Fruit fly (Drosophila melanogaster) whole organism, embryonic: ENCODE results near the gene CG31637.
A peak's percentile ranks its signal among the peaks of the same experiment; 100 is the strongest.

Experiments
- BtbVII ChIP-seq: fragments of 200-800 bp; sonication (Bioruptor generic); optimal IDR thresholded peaks from 3 replicates; lab custom pipeline; 2017; ENCODE audit warnings: missing biosample characterization, mild to moderate bottlenecking, missing genetic modification characterization
- Bteb2 ChIP-seq: fragments of 200-800 bp; sonication (Bioruptor generic); optimal IDR thresholded peaks from 2 replicates; lab custom pipeline; 2016; ENCODE audit warnings: missing biosample characterization, missing genetic modification characterization
- CG10147 ChIP-seq: fragments of 200-800 bp; sonication (Bioruptor generic); optimal IDR thresholded peaks from 2 replicates; lab custom pipeline; 2019; ENCODE audit warnings: missing biosample characterization, mild to moderate bottlenecking, missing genetic modification characterization, moderate library complexity
- CG13287 ChIP-seq: fragments of 200-800 bp; sonication (Bioruptor generic); IDR thresholded peaks from 2 replicates; pipeline ENCODE4 v1.3.6; 2022; ENCODE audit warnings: missing biosample characterization, missing genetic modification characterization; ENCODE audit not compliant: partially characterized antibody
- CG13296 ChIP-seq: fragments of 200-800 bp; sonication (Bioruptor generic); optimal IDR thresholded peaks from 3 replicates; lab custom pipeline; 2018; ENCODE audit warnings: missing biosample characterization, mild to moderate bottlenecking, missing genetic modification characterization
- CG13894 ChIP-seq: fragments of 200-800 bp; sonication (Bioruptor generic); optimal IDR thresholded peaks from 3 replicates; lab custom pipeline; 2018; ENCODE audit warnings: missing biosample characterization, mild to moderate bottlenecking, missing genetic modification characterization, moderate library complexity
- CG15601 ChIP-seq: fragments of 200-800 bp; sonication (Bioruptor generic); optimal IDR thresholded peaks from 3 replicates; lab custom pipeline; 2019; ENCODE audit warnings: missing biosample characterization, mild to moderate bottlenecking, missing genetic modification characterization, moderate library complexity
- CG16813 ChIP-seq: fragments of 200-800 bp; sonication (Bioruptor generic); IDR thresholded peaks from 3 replicates; pipeline ENCODE4 v1.3.6; 2022; ENCODE audit warnings: missing biosample characterization, missing genetic modification characterization; ENCODE audit not compliant: partially characterized antibody
- CG17361 ChIP-seq: fragments of 200-800 bp; sonication (Bioruptor generic); IDR thresholded peaks from 3 replicates; pipeline ENCODE4 v1.3.6; 2022; ENCODE audit warnings: missing biosample characterization, missing genetic modification characterization
- CG18599 ChIP-seq: fragments of 200-800 bp; sonication (Bioruptor generic); optimal IDR thresholded peaks from 3 replicates; lab custom pipeline; 2017; ENCODE audit warnings: missing biosample characterization, missing genetic modification characterization, mild to moderate bottlenecking, moderate library complexity, missing genetic modification reagents
- CG2199 ChIP-seq: fragments of 200-800 bp; sonication (Bioruptor generic); IDR thresholded peaks from 3 replicates; pipeline ENCODE4 v1.3.6; 2022; ENCODE audit warnings: missing biosample characterization, missing genetic modification characterization
- CG32532 ChIP-seq: fragments of 200-800 bp; sonication (Bioruptor generic); IDR thresholded peaks from 2 replicates; pipeline ENCODE4 v1.3.6; 2022; ENCODE audit warnings: missing biosample characterization, missing genetic modification characterization
- CG34422 ChIP-seq: fragments of 200-800 bp; sonication (Bioruptor generic); IDR thresholded peaks from 3 replicates; pipeline ENCODE4 v1.3.6; 2022; ENCODE audit warnings: missing biosample characterization, missing genetic modification characterization
- CG3847 ChIP-seq: fragments of 200-800 bp; sonication (Bioruptor generic); IDR thresholded peaks from 2 replicates; pipeline ENCODE4 v1.3.6; 2022; ENCODE audit warnings: missing biosample characterization, missing genetic modification characterization
- CG4707 ChIP-seq: fragments of 200-800 bp; sonication (Bioruptor generic); optimal IDR thresholded peaks from 2 replicates; lab custom pipeline; 2018; ENCODE audit warnings: missing biosample characterization, mild to moderate bottlenecking, missing genetic modification characterization, moderate library complexity
- CG4854 ChIP-seq: fragments of 200-800 bp; sonication (Bioruptor generic); optimal IDR thresholded peaks from 2 replicates; lab custom pipeline; 2016; ENCODE audit warnings: missing biosample characterization, missing genetic modification characterization, inconsistent platforms
- CG6654 ChIP-seq: fragments of 200-800 bp; sonication (Bioruptor generic); optimal IDR thresholded peaks from 2 replicates; lab custom pipeline; 2017; ENCODE audit warnings: missing biosample characterization, mild to moderate bottlenecking, missing genetic modification characterization
- CG6791 ChIP-seq: fragments of 200-800 bp; sonication (Bioruptor generic); IDR thresholded peaks from 3 replicates; pipeline ENCODE4 v1.3.6; 2022; ENCODE audit warnings: missing biosample characterization, missing genetic modification characterization; ENCODE audit not compliant: partially characterized antibody
- CG7271 ChIP-seq: fragments of 200-800 bp; sonication (Bioruptor generic); optimal IDR thresholded peaks from 2 replicates; lab custom pipeline; 2018; ENCODE audit warnings: missing biosample characterization, mild to moderate bottlenecking, missing genetic modification characterization, moderate library complexity
- CG7357 ChIP-seq: fragments of 200-800 bp; sonication (Bioruptor generic); IDR thresholded peaks from 3 replicates; pipeline ENCODE4 v1.3.6; 2022; ENCODE audit warnings: missing biosample characterization, missing genetic modification characterization
- CG7987 ChIP-seq: fragments of 200-800 bp; sonication (Bioruptor generic); optimal IDR thresholded peaks from 2 replicates; lab custom pipeline; 2018; ENCODE audit warnings: missing biosample characterization, mild to moderate bottlenecking, missing genetic modification characterization, moderate library complexity
- CG8089 ChIP-seq: fragments of 200-800 bp; sonication (Bioruptor generic); optimal IDR thresholded peaks from 3 replicates; lab custom pipeline; 2016; ENCODE audit warnings: missing biosample characterization, missing genetic modification characterization
- CG9932 ChIP-seq: fragments of 200-800 bp; sonication (Bioruptor generic); IDR thresholded peaks from 2 replicates; pipeline ENCODE4 v1.3.6; 2022; ENCODE audit warnings: missing biosample characterization, missing genetic modification characterization
- CoRest ChIP-seq: fragments of 200-800 bp; sonication (Bioruptor generic); optimal IDR thresholded peaks from 3 replicates; lab custom pipeline; 2018; ENCODE audit warnings: missing biosample characterization, mild to moderate bottlenecking, missing genetic modification characterization, moderate library complexity
- Dek ChIP-seq: fragments of 200-800 bp; sonication (Bioruptor generic); optimal IDR thresholded peaks from 3 replicates; lab custom pipeline; 2019; ENCODE audit warnings: missing biosample characterization, mild to moderate bottlenecking, missing genetic modification characterization, moderate library complexity
- Eip74EF ChIP-seq, 2 experiments: fragments of 200-800 bp in 1 of 2; fragments of >200 bp in 1 of 2; sonication (Bioruptor generic) in 1 of 2; optimal IDR thresholded peaks; 2 replicates each; lab custom pipeline; 2017 to 2019; ENCODE audit warnings: missing biosample characterization in 2 of 2, missing genetic modification characterization in 2 of 2, mild to moderate bottlenecking in 1 of 2, moderate library complexity in 1 of 2
- Ets65A ChIP-seq: fragments of 200-800 bp; sonication (Bioruptor generic); peaks from one replicate; lab custom pipeline; 2016; ENCODE audit warnings: missing biosample characterization, missing genetic modification characterization
- Ets97D ChIP-seq: fragments of 200-800 bp; sonication (Bioruptor generic); optimal IDR thresholded peaks from 3 replicates; lab custom pipeline; 2016; ENCODE audit warnings: missing biosample characterization, missing genetic modification characterization
- Fer3 ChIP-seq: fragments of 200-800 bp; sonication (Bioruptor generic); optimal IDR thresholded peaks from 2 replicates; lab custom pipeline; 2018; ENCODE audit warnings: missing biosample characterization, mild to moderate bottlenecking, missing genetic modification characterization, moderate library complexity
- MESR4 ChIP-seq: fragments of 200-800 bp; sonication (Bioruptor generic); optimal IDR thresholded peaks from 2 replicates; lab custom pipeline; 2018; ENCODE audit warnings: missing biosample characterization, mild to moderate bottlenecking, missing genetic modification characterization, moderate library complexity
- NfI ChIP-seq: fragments of 200-800 bp; sonication (Bioruptor generic); optimal IDR thresholded peaks from 3 replicates; lab custom pipeline; 2018; ENCODE audit warnings: missing biosample characterization, mild to moderate bottlenecking, missing genetic modification characterization, moderate library complexity
- Opbp ChIP-seq: fragments of 200-800 bp; sonication (Bioruptor generic); IDR thresholded peaks from 3 replicates; pipeline ENCODE4 v1.3.6; 2022; ENCODE audit warnings: missing biosample characterization, missing genetic modification characterization; ENCODE audit not compliant: partially characterized antibody
- amos ChIP-seq: fragments of 200-800 bp; sonication (Bioruptor generic); IDR thresholded peaks from 2 replicates; pipeline ENCODE4 v1.3.6; 2022; ENCODE audit warnings: missing biosample characterization, missing genetic modification characterization; ENCODE audit not compliant: partially characterized antibody
- chinmo ChIP-seq: fragments of 200-800 bp; sonication (Bioruptor generic); IDR thresholded peaks from 4 replicates; pipeline ENCODE4 v1.3.6; 2022; ENCODE audit warnings: missing biosample characterization, missing genetic modification characterization; ENCODE audit not compliant: partially characterized antibody
- dan ChIP-seq: fragments of 200-800 bp; sonication (Bioruptor generic); IDR thresholded peaks from 2 replicates; pipeline ENCODE4 v1.3.6; 2022; ENCODE audit warnings: missing biosample characterization, missing genetic modification characterization
- esg ChIP-seq: fragments of 200-800 bp; sonication (Bioruptor generic); conservative IDR thresholded peaks from 2 replicates; pipeline ENCODE4 v1.3.6; 2022; ENCODE audit warnings: missing biosample characterization, missing genetic modification characterization
- ewg ChIP-seq: fragments of 200-800 bp; sonication (Bioruptor generic); optimal IDR thresholded peaks from 3 replicates; lab custom pipeline; 2017; ENCODE audit warnings: mild to moderate bottlenecking, missing biosample characterization, missing genetic modification reagents, missing genetic modification characterization
- exex ChIP-seq: fragments of 200-800 bp; sonication (Bioruptor generic); optimal IDR thresholded peaks from 4 replicates; lab custom pipeline; 2018; ENCODE audit warnings: missing biosample characterization, mild to moderate bottlenecking, missing genetic modification characterization, moderate library complexity
- hkb ChIP-seq, 2 experiments: fragments of 200-800 bp in 1 of 2; fragments of >200 bp in 1 of 2; sonication (Bioruptor generic) in 1 of 2; IDR thresholded peaks in 1 of 2; optimal IDR thresholded peaks in 1 of 2; 2 replicates each; pipeline versions ENCODE4 v1.3.6 to Lab custom; 2017 to 2022; ENCODE audit warnings: missing biosample characterization in 1 of 2, missing genetic modification characterization in 1 of 2
- insv ChIP-seq, 2 experiments: fragments of 200-800 bp; sonication (Bioruptor generic); optimal IDR thresholded peaks; 3 replicates each; lab custom pipeline; 2016 to 2018; ENCODE audit warnings: missing biosample characterization in 2 of 2, missing genetic modification characterization in 2 of 2
- kah ChIP-seq: fragments of 200-800 bp; sonication (Bioruptor generic); optimal IDR thresholded peaks from 2 replicates; lab custom pipeline; 2018; ENCODE audit warnings: missing biosample characterization, mild to moderate bottlenecking, missing genetic modification characterization
- lbe ChIP-seq: fragments of 200-800 bp; sonication (Bioruptor generic); optimal IDR thresholded peaks from 2 replicates; lab custom pipeline; 2016; ENCODE audit warnings: missing biosample characterization, mild to moderate bottlenecking, missing genetic modification characterization
- nmo ChIP-seq: fragments of 200-800 bp; sonication (Bioruptor generic); optimal IDR thresholded peaks from 2 replicates; lab custom pipeline; 2018; ENCODE audit warnings: missing biosample characterization, mild to moderate bottlenecking, missing genetic modification characterization, moderate library complexity
- sd ChIP-seq: fragments of 200-800 bp; sonication (Bioruptor generic); optimal IDR thresholded peaks from 3 replicates; lab custom pipeline; 2018; ENCODE audit warnings: missing biosample characterization, mild to moderate bottlenecking, missing genetic modification characterization, moderate library complexity
- slou ChIP-seq: fragments of 200-800 bp; sonication (Bioruptor generic); optimal IDR thresholded peaks from 3 replicates; lab custom pipeline; 2016; ENCODE audit warnings: missing biosample characterization, missing genetic modification characterization
- tna ChIP-seq: fragments of 200-800 bp; sonication (Bioruptor generic); IDR thresholded peaks from 2 replicates; pipeline ENCODE4 v1.3.6; 2022; ENCODE audit warnings: missing biosample characterization, missing genetic modification characterization; ENCODE audit not compliant: partially characterized antibody
- zf30C ChIP-seq: fragments of 200-800 bp; sonication (Bioruptor generic); optimal IDR thresholded peaks from 3 replicates; lab custom pipeline; 2018; ENCODE audit warnings: missing biosample characterization, mild to moderate bottlenecking, missing genetic modification characterization

Gene CG31637

dm6 chr2L:6498448-6498847, at the start of gene CG31637 (continued):
- TF ChIP-seq CG9932 (GFP tag; lab: Robert Waterston, UW) = 0 out of 2 replicates have a peak, but pooled peaks have one; percentile 9
- TF ChIP-seq ewg (GFP tag; lab: Kevin White, UChicago) = peak; percentile 19
- TF ChIP-seq Dek (tag; lab: Kevin White, UChicago) = peak; percentile 40
- TF ChIP-seq MESR4 (GFP tag; lab: Kevin White, UChicago) = peak; percentile 81
- TF ChIP-seq CG8089 (GFP tag; lab: Kevin White, UChicago) = peak; percentile 2
- TF ChIP-seq tna (GFP tag; lab: Robert Waterston, UW) = peak; percentile 43; the same call in 1 of the 2 replicates
- TF ChIP-seq exex = peak; percentile 17
- TF ChIP-seq esg (GFP tag; lab: Robert Waterston, UW) = no peak
- peak; percentile 50; the same call in 1 of the 2 replicates for TF ChIP-seq amos (GFP tag; lab: Robert Waterston, UW)
- no peak for TF ChIP-seq NfI
- 0 out of 3 replicates have a peak, but pooled peaks have one; percentile 13 for TF ChIP-seq CG17361 (GFP tag; lab: Robert Waterston, UW)
- peak; percentile 12 for TF ChIP-seq CG7987 (GFP tag; lab: Kevin White, UChicago)
- peak; percentile 35 for TF ChIP-seq kah (GFP tag; lab: Kevin White, UChicago)
- peak; percentile 14 for TF ChIP-seq CG13296
- peak; percentile 15 for TF ChIP-seq CG18599 (GFP tag; lab: Kevin White, UChicago)
- TF ChIP-seq CG6654 = no peak
- peak; percentile 52; the same call in 1 of the 3 replicates for TF ChIP-seq Opbp
- peak; percentile 31 for TF ChIP-seq sd
- peak; percentile 81 for TF ChIP-seq Ets97D (GFP tag; lab: Kevin White, UChicago)
- TF ChIP-seq CG10147 (GFP tag; lab: Kevin White, UChicago) = peak; percentile 32
- peak; percentile 33 for TF ChIP-seq CG13894 (tag; lab: Kevin White, UChicago)
- peak; percentile 34 for TF ChIP-seq CG4707 (GFP tag; lab: Kevin White, UChicago)
- TF ChIP-seq CG3847 (GFP tag; lab: Robert Waterston, UW) = peak; percentile 42; the same call in 1 of the 2 replicates
- TF ChIP-seq CG7271 (tag; lab: Kevin White, UChicago) = no peak
- TF ChIP-seq zf30C (GFP tag; lab: Kevin White, UChicago) = peak; percentile 42
- TF ChIP-seq CG13287 (GFP tag; lab: Robert Waterston, UW) = peak; percentile 64
- peak; percentile 44; the same call in 1 of the 3 replicates for TF ChIP-seq CG34422 (GFP tag; lab: Robert Waterston, UW)
- TF ChIP-seq CG32532 = no peak
- peak; percentile 63 for TF ChIP-seq nmo (GFP tag; lab: Kevin White, UChicago)
- peak; percentile 30 for TF ChIP-seq CoRest (tag; lab: Kevin White, UChicago)
- 0 out of 4 replicates have a peak, but pooled peaks have one; percentile 55 for TF ChIP-seq chinmo (GFP tag; lab: Robert Waterston, UW)
- no peak for TF ChIP-seq insv (GFP tag; optimal IDR thresholded peaks at IDR 0.05; lab: Kevin White, UChicago)
- no peak for TF ChIP-seq lbe
- TF ChIP-seq Eip74EF (GFP tag; optimal IDR thresholded peaks at IDR 0.05; lab: Kevin White, UChicago) = peak in 1 of 2 experiments; percentile 66
- peak; percentile 36 for TF ChIP-seq CG15601 (tag; lab: Kevin White, UChicago)
- no peak for TF ChIP-seq CG4854 (GFP tag; lab: Kevin White, UChicago)
- TF ChIP-seq CG6791 (GFP tag; lab: Robert Waterston, UW) = peak; percentile 52; the same call in 1 of the 3 replicates
- TF ChIP-seq Fer3 = no peak
- TF ChIP-seq BtbVII (GFP tag; lab: Kevin White, UChicago) = no peak
- TF ChIP-seq CG16813 (GFP tag; lab: Robert Waterston, UW) = 0 out of 3 replicates have a peak, but pooled peaks have one; percentile 25
- TF ChIP-seq CG7357 (GFP tag; lab: Robert Waterston, UW) = no peak
- peak; percentile 82 for TF ChIP-seq Ets65A (GFP tag; lab: Kevin White, UChicago)
- no peak for TF ChIP-seq hkb (optimal IDR thresholded peaks at IDR 0.05; lab: Kevin White, UChicago)
- TF ChIP-seq hkb (GFP tag; IDR thresholded peaks at IDR 0.05; lab: Robert Waterston, UW) = 0 out of 2 replicates have a peak, but pooled peaks have one; percentile 13
- 0 out of 3 replicates have a peak, but pooled peaks have one; percentile 11 for TF ChIP-seq CG2199
- TF ChIP-seq slou (GFP tag; lab: Kevin White, UChicago) = peak; percentile 14
- no peak for TF ChIP-seq dan
- peak; percentile 6 for TF ChIP-seq Bteb2 (GFP tag; lab: Kevin White, UChicago)
